Fruit fly (Drosophila melanogaster) whole organism, embryonic: ENCODE data around the gene CG17625.
A peak's percentile ranks its signal among the peaks of the same experiment; 100 is the strongest.

Experiments used
- CG14441 ChIP-seq: fragments of 200-800 bp; sonication (Bioruptor generic); IDR thresholded peaks from 2 replicates; pipeline ENCODE4 v1.3.6; 2022; ENCODE audit warnings: missing biosample characterization, missing genetic modification characterization
- CG15514 ChIP-seq: fragments of 200-800 bp; sonication (Bioruptor generic); optimal IDR thresholded peaks from 3 replicates; lab custom pipeline; 2017; ENCODE audit warnings: missing biosample characterization, missing genetic modification characterization, mild to moderate bottlenecking, moderate library complexity, missing genetic modification reagents
- CG1602 ChIP-seq: fragments of 200-800 bp; sonication (Bioruptor generic); optimal IDR thresholded peaks from 3 replicates; lab custom pipeline; 2016; ENCODE audit warnings: missing biosample characterization, missing genetic modification characterization
- CG1603 ChIP-seq: fragments of 200-800 bp; sonication (Bioruptor generic); optimal IDR thresholded peaks from 2 replicates; lab custom pipeline; 2019; ENCODE audit warnings: missing biosample characterization, mild to moderate bottlenecking, missing genetic modification characterization, moderate library complexity
- CG17361 ChIP-seq: fragments of 200-800 bp; sonication (Bioruptor generic); IDR thresholded peaks from 3 replicates; pipeline ENCODE4 v1.3.6; 2022; ENCODE audit warnings: missing biosample characterization, missing genetic modification characterization
- CG17385 ChIP-seq: fragments of 200-800 bp; sonication (Bioruptor generic); optimal IDR thresholded peaks from 3 replicates; lab custom pipeline; 2018; ENCODE audit warnings: missing biosample characterization, mild to moderate bottlenecking, missing genetic modification characterization
- CG18599 ChIP-seq: fragments of 200-800 bp; sonication (Bioruptor generic); optimal IDR thresholded peaks from 3 replicates; lab custom pipeline; 2017; ENCODE audit warnings: missing biosample characterization, missing genetic modification characterization, mild to moderate bottlenecking, moderate library complexity, missing genetic modification reagents
- CG2129 ChIP-seq: fragments of 200-800 bp; sonication (Bioruptor generic); IDR thresholded peaks from 2 replicates; pipeline ENCODE4 v1.3.6; 2022; ENCODE audit warnings: missing biosample characterization, missing genetic modification characterization; ENCODE audit not compliant: partially characterized antibody
- CG2712 ChIP-seq: fragments of 200-800 bp; optimal IDR thresholded peaks from 3 replicates; lab custom pipeline; 2019; ENCODE audit warnings: missing biosample characterization, mild to moderate bottlenecking, missing genetic modification characterization, moderate library complexity
- CG30020 ChIP-seq: fragments of 200-800 bp; optimal IDR thresholded peaks from 2 replicates; lab custom pipeline; 2019; ENCODE audit warnings: missing biosample characterization, mild to moderate bottlenecking, missing genetic modification characterization, moderate library complexity
- CG31441 ChIP-seq: fragments of 200-800 bp; sonication (Bioruptor generic); IDR thresholded peaks from 2 replicates; pipeline ENCODE4 v1.3.6; 2022; ENCODE audit warnings: missing biosample characterization, missing genetic modification characterization
- CG33213 ChIP-seq: fragments of 200-800 bp; sonication (Bioruptor generic); optimal IDR thresholded peaks from 3 replicates; lab custom pipeline; 2016; ENCODE audit warnings: missing biosample characterization, missing genetic modification characterization
- CG34224 ChIP-seq: fragments of 200-800 bp; sonication (Bioruptor generic); IDR thresholded peaks from 3 replicates; pipeline ENCODE4 v1.3.6; 2022; ENCODE audit warnings: missing biosample characterization, missing genetic modification characterization; ENCODE audit not compliant: partially characterized antibody
- CG7556 ChIP-seq: fragments of 200-800 bp; sonication (Bioruptor generic); optimal IDR thresholded peaks from 2 replicates; lab custom pipeline; 2017; ENCODE audit warnings: missing biosample characterization, mild to moderate bottlenecking, missing genetic modification characterization
- CG7786 ChIP-seq: fragments of 200-800 bp; sonication (Bioruptor generic); optimal IDR thresholded peaks from 2 replicates; lab custom pipeline; 2016; ENCODE audit warnings: missing biosample characterization, missing genetic modification characterization
- CG8290 ChIP-seq, 3 experiments: fragments of 200-800 bp; sonication (Bioruptor generic); optimal IDR thresholded peaks; 2 replicates each; lab custom pipeline; 2016 to 2019; ENCODE audit warnings: missing biosample characterization in 3 of 3, missing genetic modification characterization in 3 of 3, mild to moderate bottlenecking in 2 of 3, moderate library complexity in 1 of 3
- CG8944 ChIP-seq: fragments of 200-800 bp; sonication (Bioruptor generic); optimal IDR thresholded peaks from 3 replicates; lab custom pipeline; 2016; ENCODE audit warnings: missing biosample characterization, missing genetic modification characterization
- CG9215 ChIP-seq: fragments of 200-800 bp; sonication (Bioruptor generic); IDR thresholded peaks from 2 replicates; pipeline ENCODE4 v1.3.6; 2022; ENCODE audit warnings: missing biosample characterization, missing genetic modification characterization
- CG9727 ChIP-seq: fragments of 200-800 bp; sonication (Bioruptor generic); optimal IDR thresholded peaks from 3 replicates; lab custom pipeline; 2017; ENCODE audit warnings: missing biosample characterization, mild to moderate bottlenecking, missing genetic modification characterization
- CG9797 ChIP-seq: fragments of 200-800 bp; sonication (Bioruptor generic); optimal IDR thresholded peaks from 3 replicates; lab custom pipeline; 2018; ENCODE audit warnings: missing biosample characterization, mild to moderate bottlenecking, missing genetic modification characterization
- CTCF ChIP-seq: fragments of 200-800 bp; sonication (Bioruptor generic); optimal IDR thresholded peaks from 2 replicates; lab custom pipeline; 2017; ENCODE audit warnings: missing biosample characterization, mild to moderate bottlenecking, missing genetic modification characterization, moderate library complexity
- CrebB ChIP-seq: fragments of 200-800 bp; sonication (Bioruptor generic); optimal IDR thresholded peaks from 3 replicates; lab custom pipeline; 2018; ENCODE audit warnings: missing biosample characterization, mild to moderate bottlenecking, missing genetic modification characterization
- D19A ChIP-seq: fragments of 200-800 bp; optimal IDR thresholded peaks from 3 replicates; lab custom pipeline; 2019; ENCODE audit warnings: missing biosample characterization, mild to moderate bottlenecking, missing genetic modification characterization, moderate library complexity
- Dll ChIP-seq: fragments of 200-800 bp; sonication (Bioruptor generic); IDR thresholded peaks from 4 replicates; pipeline ENCODE4 v1.3.6; 2022; ENCODE audit warnings: missing biosample characterization, missing genetic modification characterization; ENCODE audit not compliant: partially characterized antibody
- HHEX ChIP-seq: fragments of 200-800 bp; sonication (Bioruptor generic); optimal IDR thresholded peaks from 3 replicates; lab custom pipeline; 2017; ENCODE audit warnings: missing biosample characterization, mild to moderate bottlenecking, missing genetic modification characterization, missing genetic modification reagents
- Lhr ChIP-seq: fragments of 200-800 bp; sonication (Bioruptor generic); optimal IDR thresholded peaks from 3 replicates; lab custom pipeline; 2017; ENCODE audit warnings: mild to moderate bottlenecking, missing biosample characterization, missing genetic modification reagents, missing genetic modification characterization
- MESR4 ChIP-seq: fragments of 200-800 bp; sonication (Bioruptor generic); optimal IDR thresholded peaks from 2 replicates; lab custom pipeline; 2018; ENCODE audit warnings: missing biosample characterization, mild to moderate bottlenecking, missing genetic modification characterization, moderate library complexity
- Myb ChIP-seq: fragments of 200-800 bp; sonication (Bioruptor generic); optimal IDR thresholded peaks from 2 replicates; lab custom pipeline; 2016; ENCODE audit warnings: missing biosample characterization, missing genetic modification characterization
- Opbp ChIP-seq: fragments of 200-800 bp; sonication (Bioruptor generic); IDR thresholded peaks from 3 replicates; pipeline ENCODE4 v1.3.6; 2022; ENCODE audit warnings: missing biosample characterization, missing genetic modification characterization; ENCODE audit not compliant: partially characterized antibody
- abd-A ChIP-seq: fragments of 200-800 bp; sonication (Bioruptor generic); optimal IDR thresholded peaks from 3 replicates; lab custom pipeline; 2019; ENCODE audit warnings: missing biosample characterization, mild to moderate bottlenecking, missing genetic modification characterization, moderate library complexity
- ato ChIP-seq: fragments of 200-800 bp; sonication (Bioruptor generic); IDR thresholded peaks from 2 replicates; pipeline ENCODE4 v1.3.6; 2022; ENCODE audit warnings: missing biosample characterization, missing genetic modification characterization; ENCODE audit not compliant: partially characterized antibody
- az2 ChIP-seq: fragments of 200-800 bp; sonication (Bioruptor generic); optimal IDR thresholded peaks from 3 replicates; lab custom pipeline; 2016; ENCODE audit warnings: missing biosample characterization, missing genetic modification characterization
- bcd ChIP-seq: fragments of 200-800 bp; sonication (Bioruptor generic); optimal IDR thresholded peaks from 2 replicates; lab custom pipeline; 2017; ENCODE audit warnings: missing biosample characterization, mild to moderate bottlenecking, missing genetic modification characterization
- bigmax ChIP-seq: fragments of 200-800 bp; sonication (Bioruptor generic); optimal IDR thresholded peaks from 2 replicates; lab custom pipeline; 2018; ENCODE audit warnings: missing biosample characterization, mild to moderate bottlenecking, missing genetic modification characterization
- cad ChIP-seq: fragments of >200 bp; optimal IDR thresholded peaks from 2 replicates; lab custom pipeline; 2017; ENCODE audit warnings: missing biosample characterization, missing genetic modification characterization
- ci ChIP-seq: fragments of 200-800 bp; sonication (Bioruptor generic); IDR thresholded peaks from 3 replicates; pipeline ENCODE4 v1.3.6; 2022; ENCODE audit warnings: missing biosample characterization, missing genetic modification characterization
- dmrt99B ChIP-seq: fragments of 200-800 bp; sonication (Bioruptor generic); optimal IDR thresholded peaks from 2 replicates; lab custom pipeline; 2018; ENCODE audit warnings: missing biosample characterization, mild to moderate bottlenecking, missing genetic modification characterization, moderate library complexity
- emc ChIP-seq: fragments of 200-800 bp; sonication (Bioruptor generic); optimal IDR thresholded peaks from 2 replicates; lab custom pipeline; 2016; ENCODE audit warnings: missing biosample characterization, missing genetic modification characterization
- grau ChIP-seq: fragments of 200-800 bp; optimal IDR thresholded peaks from 3 replicates; lab custom pipeline; 2019; ENCODE audit warnings: missing biosample characterization, mild to moderate bottlenecking, missing genetic modification characterization, moderate library complexity
- ind ChIP-seq: fragments of 200-800 bp; sonication (Bioruptor generic); optimal IDR thresholded peaks from 3 replicates; lab custom pipeline; 2016; ENCODE audit warnings: missing biosample characterization, missing genetic modification characterization
- klu ChIP-seq: fragments of 200-800 bp; sonication (Bioruptor generic); IDR thresholded peaks from 2 replicates; pipeline ENCODE4 v1.3.6; 2022; ENCODE audit warnings: missing biosample characterization, missing genetic modification characterization
- kni ChIP-seq: fragments of 200-800 bp; sonication (Bioruptor generic); optimal IDR thresholded peaks from 3 replicates; lab custom pipeline; 2017; ENCODE audit warnings: mild to moderate bottlenecking, missing biosample characterization, missing genetic modification reagents, missing genetic modification characterization
- knrl ChIP-seq: fragments of 200-800 bp; sonication (Bioruptor generic); IDR thresholded peaks from 3 replicates; pipeline ENCODE4 v1.3.6; 2022; ENCODE audit warnings: missing biosample characterization, missing genetic modification characterization; ENCODE audit not compliant: partially characterized antibody
- mld ChIP-seq: fragments of 200-800 bp; sonication (Bioruptor generic); IDR thresholded peaks from 3 replicates; pipeline ENCODE4 v1.3.6; 2022; ENCODE audit warnings: missing biosample characterization, missing genetic modification characterization; ENCODE audit not compliant: partially characterized antibody
- slbo ChIP-seq: fragments of 200-800 bp; sonication (Bioruptor generic); IDR thresholded peaks from 2 replicates; pipeline ENCODE4 v1.3.6; 2022; ENCODE audit warnings: missing biosample characterization, missing genetic modification characterization
- tin ChIP-seq: fragments of 200-800 bp; sonication (Bioruptor generic); optimal IDR thresholded peaks from 3 replicates; lab custom pipeline; 2016; ENCODE audit warnings: missing biosample characterization, missing genetic modification characterization
- tx ChIP-seq: fragments of 200-800 bp; sonication (Bioruptor generic); optimal IDR thresholded peaks from 2 replicates; lab custom pipeline; 2016; ENCODE audit warnings: missing biosample characterization, missing genetic modification characterization
- yki ChIP-seq: fragments of >200 bp; optimal IDR thresholded peaks from 3 replicates; lab custom pipeline; 2018

The CG17625 gene

dm6 chr3R:22726031-22726770 is 39.6 kb downstream of the CG17625 start, which contains the start of gene RNF220 (continued):
- TF ChIP-seq CG17385 (GFP tag; lab: Kevin White, UChicago) (peak; percentile 12), dmrt99B (tag; lab: Kevin White, UChicago) (peak; percentile 13), CG7556 (no peak), CG17361 (GFP tag; lab: Robert Waterston, UW) (peak; percentile 60), CG8290 (GFP tag; optimal IDR thresholded peaks at IDR 0.05; lab: Kevin White, UChicago) (no peak), CG8290 (tag; optimal IDR thresholded peaks at IDR 0.05; lab: Kevin White, UChicago) (peak in 1 of 2 experiments; percentile 1), emc (no peak), bcd (GFP tag; lab: Kevin White, UChicago) (peak; percentile 28), Lhr (GFP tag; lab: Kevin White, UChicago) (peak; percentile 2), bigmax (GFP tag; lab: Kevin White, UChicago) (no peak), tx (GFP tag; lab: Kevin White, UChicago) (no peak), CG9215 (GFP tag; lab: Robert Waterston, UW) (0 out of 2 replicates have a peak, but pooled peaks have one; percentile 23), CG1603 (peak; percentile 41), ci (GFP tag; lab: Robert Waterston, UW) (0 out of 3 replicates have a peak, but pooled peaks have one; percentile 9), mld (GFP tag; lab: Robert Waterston, UW) (peak; percentile 58; the same call in 1 of the 3 replicates), cad (GFP tag; lab: Kevin White, UChicago) (no peak), Dll (GFP tag; lab: Robert Waterston, UW) (peak; percentile 77), CG1602 (peak; percentile 9), CG31441 (peak; percentile 58; the same call in 1 of the 2 replicates), Myb (GFP tag; lab: Kevin White, UChicago) (peak; percentile 68), CTCF (GFP tag; lab: Kevin White, UChicago) (peak; percentile 38), CG9727 (GFP tag; lab: Kevin White, UChicago) (peak; percentile 50), yki (lab: Kevin White, UChicago) (no peak), CG8944 (GFP tag; lab: Kevin White, UChicago) (no peak), kni (GFP tag; lab: Kevin White, UChicago) (no peak), klu (GFP tag; lab: Robert Waterston, UW) (0 out of 2 replicates have a peak, but pooled peaks have one; percentile 8), az2 (GFP tag; lab: Kevin White, UChicago) (peak; percentile 21), CG34224 (GFP tag; lab: Robert Waterston, UW) (peak; percentile 54; the same call in 1 of the 3 replicates), Opbp (GFP tag; lab: Robert Waterston, UW) (peak; percentile 76), CG2129 (peak; percentile 11), tin (GFP tag; lab: Kevin White, UChicago) (no peak), slbo (peak; percentile 38), HHEX (GFP tag; lab: Kevin White, UChicago) (no peak), knrl (no peak; the same call in none of the 3 replicates), CG30020 (peak; percentile 6), CG9797 (peak; percentile 59), CG33213 (GFP tag; lab: Kevin White, UChicago) (no peak), CG18599 (GFP tag; lab: Kevin White, UChicago) (peak; percentile 7), D19A (tag; lab: Kevin White, UChicago) (peak; percentile 1), CG15514 (no peak), CG14441 (0 out of 2 replicates have a peak, but pooled peaks have one; percentile 4), CG7786 (GFP tag; lab: Kevin White, UChicago) (no peak), MESR4 (GFP tag; lab: Kevin White, UChicago) (peak; percentile 76), ato (peak; percentile 47), grau (tag; lab: Kevin White, UChicago) (peak; percentile 33), abd-A (tag; lab: Kevin White, UChicago) (no peak), CG2712 (tag; lab: Kevin White, UChicago) (peak; percentile 34), CrebB (tag; lab: Kevin White, UChicago) (no peak), ind (GFP tag; lab: Kevin White, UChicago) (no peak)
